ENCODE assay signal across 2 fruit fly cellular contexts in the genomic region with DNA sequence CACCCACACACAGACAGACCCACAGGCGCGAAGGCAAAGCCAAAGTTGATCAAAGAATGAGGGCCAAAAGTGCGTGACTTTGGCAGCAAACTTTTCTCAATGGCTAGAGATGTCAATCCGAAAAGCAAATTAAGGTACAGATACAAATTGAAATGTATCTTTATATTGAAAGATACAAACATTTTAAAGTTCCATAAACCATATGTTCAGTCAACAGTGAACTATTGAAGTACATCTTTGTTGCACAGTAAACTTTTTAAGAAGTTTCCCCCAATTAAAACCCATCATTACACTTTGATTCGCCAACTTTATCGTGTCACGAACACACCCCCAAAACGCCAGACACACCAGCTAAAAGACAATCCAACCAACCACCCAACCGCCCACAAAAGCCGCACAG.
TF ChIP-seq lines count a peak whose summit lies in the region.

No protein-coding gene starts in this region.

- TF ChIP-seq CTCF in whole organism, embryonic (GFP tag; optimal IDR thresholded peaks at IDR 0.05; lab: Kevin White, UChicago): no peak

TF ChIP-seq in whole organism, embryonic, 481 proteins besides CTCF, POLR2A, EP300 and RAD21 (continues in another document):
- TF ChIP-seq pb (GFP tag; optimal IDR thresholded peaks at IDR 0.05; lab: Kevin White, UChicago) (no peak), CG11504 (tag; optimal IDR thresholded peaks at IDR 0.05; lab: Kevin White, UChicago) (peak; percentile 28), CG12104 (GFP tag; optimal IDR thresholded peaks at IDR 0.05; lab: Kevin White, UChicago) (no peak), Deaf1 (tag; optimal IDR thresholded peaks at IDR 0.05; lab: Kevin White, UChicago) (no peak), CG11247 (GFP tag; IDR thresholded peaks at IDR 0.05; lab: Robert Waterston, UW) (0 out of 2 replicates have a peak, but pooled peaks have one; percentile 36), caup (GFP tag; optimal IDR thresholded peaks at IDR 0.05; lab: Kevin White, UChicago; ENCODE audit: severe bottlenecking) (peak; percentile 42), mam (GFP tag; optimal IDR thresholded peaks at IDR 0.05; lab: Kevin White, UChicago) (peak; percentile 21), E2f2 (GFP tag; IDR thresholded peaks at IDR 0.05; lab: Robert Waterston, UW) (no peak), gfzf (GFP tag; optimal IDR thresholded peaks at IDR 0.05; lab: Kevin White, UChicago) (no peak), CG9797 (GFP tag; optimal IDR thresholded peaks at IDR 0.05; lab: Kevin White, UChicago) (no peak), CG13296 (GFP tag; optimal IDR thresholded peaks at IDR 0.05; lab: Kevin White, UChicago) (peak; percentile 48), CG4820 (GFP tag; optimal IDR thresholded peaks at IDR 0.05; lab: Kevin White, UChicago) (no peak), CkIIα-i1 (GFP tag; IDR thresholded peaks at IDR 0.05; lab: Robert Waterston, UW) (no peak), Fer3 (tag; optimal IDR thresholded peaks at IDR 0.05; lab: Kevin White, UChicago) (peak; percentile 17), Sry-δ (GFP tag; optimal IDR thresholded peaks at IDR 0.05; lab: Kevin White, UChicago) (peak; percentile 48), Hmx (GFP tag; optimal IDR thresholded peaks at IDR 0.05; lab: Kevin White, UChicago) (no peak), gsb-n (tag; optimal IDR thresholded peaks at IDR 0.05; lab: Kevin White, UChicago) (no peak), CG17361 (GFP tag; IDR thresholded peaks at IDR 0.05; lab: Robert Waterston, UW) (0 out of 3 replicates have a peak, but pooled peaks have one; percentile 10), CG12155 (GFP tag; optimal IDR thresholded peaks at IDR 0.05; lab: Kevin White, UChicago) (peak; percentile 8), CG34376 (GFP tag; optimal IDR thresholded peaks at IDR 0.05; lab: Kevin White, UChicago) (peak; percentile 21), pzg (GFP tag; optimal IDR thresholded peaks at IDR 0.05; lab: Kevin White, UChicago) (no peak), tgo (GFP tag; IDR thresholded peaks at IDR 0.05; lab: Robert Waterston, UW) (0 out of 3 replicates have a peak, but pooled peaks have one; percentile 29), CG7745 (tag; optimal IDR thresholded peaks at IDR 0.05; lab: Kevin White, UChicago) (no peak), stc (GFP tag; IDR thresholded peaks at IDR 0.05; lab: Robert Waterston, UW) (no peak), CG31224 (GFP tag; IDR thresholded peaks at IDR 0.05; lab: Robert Waterston, UW) (no peak), dysf (GFP tag; IDR thresholded peaks at IDR 0.05; lab: Robert Waterston, UW) (peak; percentile 58; the same call in 2 of the 3 replicates), hbn (GFP tag; IDR thresholded peaks at IDR 0.05; lab: Robert Waterston, UW; ENCODE audit: partially characterized antibody) (peak; percentile 59; the same call in 1 of the 2 replicates), CG15514 (GFP tag; optimal IDR thresholded peaks at IDR 0.05; lab: Kevin White, UChicago) (peak; percentile 28), Fer1 (GFP tag; optimal IDR thresholded peaks at IDR 0.05; lab: Kevin White, UChicago) (peak; percentile 65), Xrp1 (GFP tag; IDR thresholded peaks at IDR 0.05; lab: Robert Waterston, UW) (peak; percentile 6; the same call in 1 of the 2 replicates), CG14667 (GFP tag; IDR thresholded peaks at IDR 0.05; lab: Robert Waterston, UW) (no peak), zen2 (GFP tag; IDR thresholded peaks at IDR 0.05; lab: Robert Waterston, UW; ENCODE audit: partially characterized antibody) (peak; percentile 47; the same call in 2 of the 3 replicates), Ets65A (GFP tag; lab: Kevin White, UChicago) (peak; percentile 5), row (GFP tag; IDR thresholded peaks at IDR 0.05; lab: Robert Waterston, UW) (peak; percentile 77), bab2 (GFP tag; optimal IDR thresholded peaks at IDR 0.05; lab: Kevin White, UChicago) (peak; percentile 12), nmo (GFP tag; optimal IDR thresholded peaks at IDR 0.05; lab: Kevin White, UChicago) (peak; percentile 8), dimm (GFP tag; IDR thresholded peaks at IDR 0.05; lab: Robert Waterston, UW) (no peak), Dll (GFP tag; IDR thresholded peaks at IDR 0.05; lab: Robert Waterston, UW; ENCODE audit: partially characterized antibody) (peak; percentile 67), CG7372 (GFP tag; IDR thresholded peaks at IDR 0.05; lab: Robert Waterston, UW) (0 out of 2 replicates have a peak, but pooled peaks have one; percentile 8), CG13424 (tag; optimal IDR thresholded peaks at IDR 0.05; lab: Kevin White, UChicago) (peak; percentile 57), dm (GFP tag; optimal IDR thresholded peaks at IDR 0.05; lab: Kevin White, UChicago) (no peak)

TF ChIP-seq in whole organism, prepupa, 60 proteins besides CTCF, POLR2A, EP300 and RAD21:
- TF ChIP-seq CG11902 (GFP tag; optimal IDR thresholded peaks at IDR 0.05; lab: Kevin White, UChicago): no peak
- TF ChIP-seq Eip93F (GFP tag; optimal IDR thresholded peaks at IDR 0.05; lab: Kevin White, UChicago): no peak
- TF ChIP-seq Eip78C (GFP tag; lab: Kevin White, UChicago): peak; percentile 32
- no peak for TF ChIP-seq Eip75B (GFP tag; optimal IDR thresholded peaks at IDR 0.05; lab: Kevin White, UChicago)
TF ChIP-seq in whole organism, prepupa: peak in this region for 1.
